Fruit fly (Drosophila melanogaster) ovary, adult (tissue): ENCODE data around the gene CG1504.
"Not testable (repeated sequence)": the region's sequence is repeated elsewhere in the genome, so short reads cannot be mapped to it uniquely, and the experiment has no call there.

ENCODE experiments used
- CG17801 ChIP-seq: fragments of 200-800 bp; optimal IDR thresholded peaks from 2 replicates; lab custom pipeline; 2019; ENCODE audit warnings: missing biosample characterization, mild to moderate bottlenecking, missing genetic modification characterization, moderate library complexity; ENCODE audit not compliant: partially characterized antibody

CG1504 gene

DNA sequence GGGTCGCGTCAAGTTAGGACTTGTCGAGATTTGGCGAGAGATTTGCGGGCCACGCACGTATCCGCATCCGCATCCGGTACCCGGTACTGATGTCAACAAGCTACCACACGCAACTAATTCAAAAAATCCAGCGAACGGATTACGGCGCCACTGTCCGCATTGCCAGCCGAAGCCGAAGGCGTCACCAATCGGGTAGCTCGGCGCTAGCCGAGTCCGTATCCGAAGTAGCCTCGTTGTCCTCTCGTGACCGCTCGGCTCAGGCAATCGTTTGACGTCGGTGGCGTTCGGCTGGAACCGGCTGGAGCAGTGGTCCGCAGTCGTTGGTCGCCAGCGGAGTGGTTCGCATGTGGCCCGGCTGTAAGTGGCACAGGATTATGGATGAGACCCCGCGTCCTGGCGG lies at the start of gene CG1504:
Gene CG1504, minus strand, starts transcription at position 95 of the 400 bp plus-strand sequence.
- no peak for TF ChIP-seq CG17801 (GFP tag; lab: Kevin White, UChicago)

dm6 chrX:20376422-20376821 lies 46.2 kb upstream of the CG1504 start, which contains the start of gene CG12679:
Gene CG12679, minus strand, starts transcription at chrX:20376522.
- no peak for TF ChIP-seq CG17801 (GFP tag; lab: Kevin White, UChicago)

DNA sequence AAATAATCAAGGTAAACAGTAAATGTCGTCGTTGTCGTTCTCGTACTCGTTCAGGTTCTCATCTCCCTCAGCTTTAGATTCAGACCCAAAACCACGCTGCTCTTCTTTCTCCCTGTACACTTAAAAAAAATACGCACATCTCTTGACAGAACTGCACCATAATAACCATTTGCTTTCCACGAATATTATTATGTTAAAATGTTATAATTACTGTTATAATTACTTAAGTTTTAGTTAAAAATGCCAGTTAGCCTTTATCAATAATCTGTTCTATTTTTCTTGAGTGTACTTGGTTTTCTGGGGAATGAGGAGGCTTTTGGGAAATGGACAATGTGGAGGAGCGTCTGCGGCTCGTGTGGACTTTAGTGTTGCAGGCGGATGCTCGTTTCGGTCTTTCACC lies 12.0 kb upstream of the CG1504 start:
- no peak for TF ChIP-seq CG17801 (GFP tag; lab: Kevin White, UChicago)

- TF ChIP-seq CG17801 (GFP tag; lab: Kevin White, UChicago), result no peak
Observed at dm6 chrX:20327144-20327543, 3.0 kb downstream of the CG1504 start, which contains the start of gene CG1631. Gene CG1631, plus strand, starts transcription at chrX:20327444.

- TF ChIP-seq CG17801 (GFP tag; lab: Kevin White, UChicago), result no peak
Observed at dm6 chrX:20269669-20270068, 60.5 kb downstream of the CG1504 start, which contains the start of gene Inx6. Gene Inx6, minus strand, starts transcription at chrX:20269769.

DNA sequence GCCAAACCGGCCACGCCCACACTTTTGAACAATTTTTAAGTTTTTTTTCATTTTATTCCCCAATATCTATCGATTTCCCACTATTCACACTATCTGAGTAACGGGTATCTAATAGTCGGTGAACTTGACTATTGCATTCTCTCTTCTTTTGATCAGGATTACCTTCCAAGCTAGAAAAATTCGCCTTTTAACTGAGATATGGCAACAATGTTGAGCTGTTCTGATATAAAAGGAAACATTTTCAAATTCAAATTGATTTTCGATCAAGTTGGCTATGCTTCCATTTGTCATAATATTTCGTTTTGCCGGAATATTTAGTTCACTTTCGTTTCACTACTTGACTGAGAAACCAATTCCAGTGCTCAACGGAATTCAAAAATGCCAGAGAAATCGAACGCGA lies 71.2 kb downstream of the CG1504 start, which contains the start of gene CG42577:
Gene CG42577, plus strand, starts transcription at position 301 of the 400 bp plus-strand sequence.
- TF ChIP-seq CG17801 (GFP tag; lab: Kevin White, UChicago), result not testable (repeated sequence)

DNA sequence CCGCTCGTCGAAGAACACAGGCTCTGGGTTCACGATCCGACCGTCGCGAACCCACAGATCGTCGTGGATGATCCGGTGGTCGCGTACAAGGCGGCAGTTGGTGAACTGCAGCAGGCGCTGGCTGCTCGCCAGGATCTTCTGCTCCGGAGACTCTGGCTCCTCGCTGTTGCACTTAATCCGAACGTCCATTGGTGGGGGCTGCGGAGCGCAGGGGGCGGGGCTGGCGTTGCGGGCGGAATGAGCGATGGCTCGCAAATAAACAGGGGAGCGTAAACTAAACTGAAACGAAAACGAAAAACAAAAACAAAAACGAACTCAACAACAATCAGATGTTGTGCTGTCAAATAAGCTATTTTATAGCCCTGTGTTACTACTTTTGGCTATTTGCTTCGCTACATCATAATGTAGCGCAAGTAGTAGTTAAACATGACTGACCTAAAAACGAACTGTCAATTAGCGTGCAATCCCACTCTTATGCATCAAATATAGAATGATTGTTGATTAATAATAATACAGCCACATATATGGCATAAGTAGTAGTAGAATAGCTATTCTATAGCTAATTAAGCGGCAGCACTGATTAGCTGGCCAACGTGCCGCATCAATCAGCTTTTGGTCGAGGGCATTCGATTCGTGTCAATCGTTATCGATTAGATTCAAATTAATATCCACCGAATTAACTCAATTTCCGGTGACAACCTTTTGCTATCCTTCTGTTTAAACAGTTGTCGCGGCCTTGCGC lies 73.2 kb downstream of the CG1504 start, which contains the start of gene CG17065:
Gene CG17065, minus strand, starts transcription at position 351 of the 742 bp plus-strand sequence.
- TF ChIP-seq CG17801 (GFP tag; lab: Kevin White, UChicago), result peak; percentile 5

DNA sequence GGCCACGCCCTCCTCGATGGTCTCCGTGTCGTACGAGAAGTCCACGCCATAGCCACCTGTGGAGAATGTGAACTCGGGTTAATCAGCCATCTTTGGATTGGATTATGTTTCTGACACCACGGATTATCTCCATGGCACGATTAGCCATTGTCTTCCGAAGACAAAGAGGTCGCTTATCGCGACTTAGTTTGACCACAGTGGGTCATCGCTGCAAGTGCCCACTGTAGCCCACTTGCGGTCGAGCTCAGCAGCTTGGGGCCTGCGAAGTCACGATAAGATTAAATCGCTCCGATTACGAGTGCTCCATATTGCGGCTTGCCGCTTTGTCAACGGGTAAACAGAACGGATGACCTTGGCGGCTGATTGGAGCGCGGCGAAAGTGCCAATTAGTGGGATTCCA lies 74.2 kb downstream of the CG1504 start:
- TF ChIP-seq CG17801 (GFP tag; lab: Kevin White, UChicago), result no peak
